Worm (Caenorhabditis elegans): ENCODE measurements around the gene fbxa-64.

ce11 chrV:3250153-3250552 is 27.8 kb downstream of the fbxa-64 start, which contains the start of gene T28A11.13:
- no peak for TF ChIP-seq pha-4 (tag; optimal IDR thresholded peaks at IDR 0.05)
- no peak for TF ChIP-seq snpc-4 (tag; optimal IDR thresholded peaks at IDR 0.05)
- TF ChIP-seq unc-39 (tag; optimal IDR thresholded peaks at IDR 0.05): no peak
- no peak for TF ChIP-seq nhr-28 (tag; optimal IDR thresholded peaks at IDR 0.05)
- TF ChIP-seq ham-2 (GFP tag; optimal IDR thresholded peaks at IDR 0.05): no peak
- TF ChIP-seq blmp-1 (tag; optimal IDR thresholded peaks at IDR 0.05): no peak
- TF ChIP-seq ces-1 (GFP tag; optimal IDR thresholded peaks at IDR 0.05): no peak
- TF ChIP-seq unc-62 (GFP tag; optimal IDR thresholded peaks at IDR 0.05): no peak
- TF ChIP-seq nhr-76 (tag; optimal IDR thresholded peaks at IDR 0.05): no peak
- TF ChIP-seq ceh-39 (tag; optimal IDR thresholded peaks at IDR 0.05): no peak
- TF ChIP-seq elt-1 (tag; optimal IDR thresholded peaks at IDR 0.05; ENCODE audit: borderline replicate concordance, insufficient read depth): no peak

All from whole organism, mixed stage, embryonic.